Worm (Caenorhabditis elegans) whole organism, L3 larva: Measurements from ENCODE around the gene irld-30.

Experiments
- nhr-77 ChIP-seq: fragments of 150-350 bp; optimal IDR thresholded peaks from 2 replicates; lab custom pipeline; 2014; ENCODE audit warnings: missing biosample characterization, missing genetic modification characterization
- pqm-1 ChIP-seq: fragments of 150-350 bp; optimal IDR thresholded peaks from 2 replicates; lab custom pipeline; 2017; ENCODE audit warnings: missing biosample characterization, missing genetic modification characterization, inconsistent platforms

DNA sequence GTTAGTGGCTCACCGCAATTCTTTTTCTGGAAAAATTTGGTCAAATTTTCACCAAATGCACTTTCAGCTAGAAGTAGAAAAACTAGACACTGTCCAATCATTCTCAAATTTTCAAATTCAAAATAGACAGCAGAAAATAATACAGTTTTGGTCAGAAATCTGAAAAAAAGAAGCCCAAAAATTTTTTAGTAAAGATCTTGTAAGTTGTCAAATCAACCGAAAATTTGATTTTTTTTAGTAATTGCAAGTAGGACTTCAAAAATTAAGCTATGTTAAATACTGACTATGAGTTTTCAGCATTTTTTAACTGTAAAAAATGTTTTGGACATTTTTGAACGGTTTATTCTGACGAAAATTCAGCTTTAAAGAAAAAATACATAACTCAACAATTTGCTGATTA is 40.3 kb downstream of the irld-30 start, which contains the start of gene Y19D10B.8:
- TF ChIP-seq pqm-1 (tag; lab: Kevin White, UChicago) (no peak), nhr-77 (no peak)
